Fruit fly (Drosophila melanogaster): Measurements from ENCODE around the gene ND-42.
A peak's percentile ranks its signal among the peaks of the same experiment; 100 is the strongest.

Gene ND-42

DNA sequence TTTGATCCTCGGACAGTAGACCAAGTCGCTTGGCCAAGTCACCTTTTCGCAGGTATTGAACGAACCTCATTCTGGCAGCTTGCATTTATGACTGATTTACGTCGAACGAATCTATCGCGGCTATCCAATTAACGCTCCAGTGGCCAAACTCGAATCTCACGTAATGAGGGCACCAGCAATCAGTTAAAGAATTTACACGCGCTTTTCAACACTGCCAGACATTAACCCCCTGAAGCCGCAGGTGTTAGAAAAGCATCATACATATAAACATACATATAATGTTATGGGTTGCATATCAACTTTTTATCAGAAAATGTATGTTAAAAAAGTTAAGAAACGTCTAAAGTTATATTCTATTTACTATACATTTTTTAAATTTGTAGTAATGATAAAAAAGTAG is 2.2 kb upstream of the ND-42 start, which contains the start of gene CG6028 (continued):
- TF ChIP-seq pita (GFP tag; optimal IDR thresholded peaks at IDR 0.05) (no peak), CG32767 (GFP tag; IDR thresholded peaks at IDR 0.05) (no peak), CkIIα-i1 (GFP tag; IDR thresholded peaks at IDR 0.05) (no peak), slp2 (GFP tag; optimal IDR thresholded peaks at IDR 0.05) (no peak), CG2202 (tag; optimal IDR thresholded peaks at IDR 0.05) (no peak), CG8290 (GFP tag; optimal IDR thresholded peaks at IDR 0.05) (no peak), CG8290 (tag; optimal IDR thresholded peaks at IDR 0.05) (peak in 1 of 2 experiments; percentile 70), CG3407 (GFP tag; optimal IDR thresholded peaks at IDR 0.05) (no peak), gt (GFP tag; IDR thresholded peaks at IDR 0.05) (no peak), so (GFP tag; IDR thresholded peaks at IDR 0.05) (0 out of 3 replicates have a peak, but pooled peaks have one; percentile 26), emc (GFP tag; optimal IDR thresholded peaks at IDR 0.05) (no peak), CG18476 (GFP tag; optimal IDR thresholded peaks at IDR 0.05) (no peak), GATAe (GFP tag; conservative IDR thresholded peaks at IDR 0.05) (no peak), CG10431 (GFP tag; optimal IDR thresholded peaks at IDR 0.05) (no peak), CG34422 (GFP tag; IDR thresholded peaks at IDR 0.05) (0 out of 3 replicates have a peak, but pooled peaks have one; percentile 24), CG6791 (GFP tag; IDR thresholded peaks at IDR 0.05; ENCODE audit: partially characterized antibody) (0 out of 3 replicates have a peak, but pooled peaks have one; percentile 48), CG13296 (GFP tag; optimal IDR thresholded peaks at IDR 0.05) (peak; percentile 10), Sin3A (optimal IDR thresholded peaks at IDR 0.05) (no peak), cas (GFP tag; IDR thresholded peaks at IDR 0.05) (no peak), gcm2 (GFP tag; optimal IDR thresholded peaks at IDR 0.05) (no peak), D19B (GFP tag; optimal IDR thresholded peaks at IDR 0.05) (no peak), nerfin-1 (tag; optimal IDR thresholded peaks at IDR 0.05) (no peak), chn (GFP tag; optimal IDR thresholded peaks at IDR 0.05) (no peak), croc (GFP tag; conservative IDR thresholded peaks at IDR 0.05) (no peak), Nf-YC (tag; optimal IDR thresholded peaks at IDR 0.05) (no peak), btn (GFP tag; optimal IDR thresholded peaks at IDR 0.05) (no peak), dan (GFP tag; IDR thresholded peaks at IDR 0.05) (no peak), HLH54F (GFP tag; optimal IDR thresholded peaks at IDR 0.05) (peak; percentile 16), Usf (GFP tag; optimal IDR thresholded peaks at IDR 0.05) (no peak), Six4 (GFP tag; optimal IDR thresholded peaks at IDR 0.05) (no peak), chinmo (GFP tag; IDR thresholded peaks at IDR 0.05; ENCODE audit: partially characterized antibody) (no peak), jing (GFP tag; optimal IDR thresholded peaks at IDR 0.05) (no peak), pfk (GFP tag; optimal IDR thresholded peaks at IDR 0.05) (no peak), CG12391 (tag; optimal IDR thresholded peaks at IDR 0.05) (no peak), CG8359 (GFP tag; optimal IDR thresholded peaks at IDR 0.05; ENCODE audit: borderline replicate concordance) (no peak), CHES-1-like (GFP tag; optimal IDR thresholded peaks at IDR 0.05) (peak; percentile 16), wek (GFP tag; optimal IDR thresholded peaks at IDR 0.05) (no peak), Hr3 (GFP tag; optimal IDR thresholded peaks at IDR 0.05) (peak; percentile 55), disco-r (GFP tag; optimal IDR thresholded peaks at IDR 0.05) (no peak), CG12299 (tag; optimal IDR thresholded peaks at IDR 0.05) (no peak), Aef1 (GFP tag; IDR thresholded peaks at IDR 0.05) (no peak), CG13123 (GFP tag; optimal IDR thresholded peaks at IDR 0.05) (no peak), mam (GFP tag; optimal IDR thresholded peaks at IDR 0.05) (peak; percentile 33), pan (optimal IDR thresholded peaks at IDR 0.05) (no peak), pan (GFP tag; optimal IDR thresholded peaks at IDR 0.05 in 1 of 2, IDR thresholded peaks at IDR 0.05 in 1 of 2) (peak in 1 of 2 experiments; percentile 16), CG1832 (GFP tag; optimal IDR thresholded peaks at IDR 0.05) (no peak), CG34376 (GFP tag; optimal IDR thresholded peaks at IDR 0.05) (no peak), Pdp1 (GFP tag; optimal IDR thresholded peaks at IDR 0.05) (peak in 1 of 2 experiments; percentile 92), CG10959 (GFP tag; IDR thresholded peaks at IDR 0.05) (no peak), CG13287 (GFP tag; IDR thresholded peaks at IDR 0.05; ENCODE audit: partially characterized antibody) (peak; percentile 39), CG3995 (GFP tag; optimal IDR thresholded peaks at IDR 0.05) (no peak), fru (optimal IDR thresholded peaks at IDR 0.05) (no peak), gcm (GFP tag; optimal IDR thresholded peaks at IDR 0.05) (no peak)

All from whole organism, embryonic.